Worm (Caenorhabditis elegans): ENCODE results near the gene col-186.

DNA sequence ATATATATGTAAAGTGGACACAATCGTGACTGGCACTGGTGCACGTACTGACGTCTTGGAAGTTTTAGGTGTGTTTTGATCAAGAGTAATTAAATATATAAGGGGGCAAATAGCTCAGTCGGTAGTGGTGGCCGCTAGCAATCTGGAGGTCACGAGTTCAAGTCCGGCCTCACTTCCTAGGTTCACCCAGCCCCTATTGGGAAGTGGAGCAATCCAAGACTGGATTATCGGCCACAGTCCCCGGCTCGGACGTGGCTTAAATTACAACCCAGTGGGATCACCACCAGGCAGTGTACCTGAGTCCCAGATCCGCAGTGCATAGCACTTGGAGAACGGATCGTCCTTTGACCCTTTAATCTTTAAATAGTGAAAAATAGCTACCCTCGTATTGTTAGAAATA lies 45.9 kb downstream of the col-186 start:
- TF ChIP-seq ceh-13 (GFP tag; optimal IDR thresholded peaks at IDR 0.05) (no peak), flt-1 (GFP tag; IDR thresholded peaks at IDR 0.05) (no peak), tbx-37 (GFP tag; conservative IDR thresholded peaks at IDR 0.05) (no peak), ama-1 (optimal IDR thresholded peaks at IDR 0.05) (no peak), aly-1 (tag; optimal IDR thresholded peaks at IDR 0.05) (no peak), tra-4 (tag; optimal IDR thresholded peaks at IDR 0.05) (no peak), scrt-1 (GFP tag; IDR thresholded peaks at IDR 0.05) (no peak), pes-1 (GFP tag; IDR thresholded peaks at IDR 0.05) (no peak), hmg-4 (GFP tag; optimal IDR thresholded peaks at IDR 0.05) (no peak), hmbx-1 (tag; optimal IDR thresholded peaks at IDR 0.05) (no peak), B0310.2 (tag; optimal IDR thresholded peaks at IDR 0.05) (no peak), tbx-11 (GFP tag; IDR thresholded peaks at IDR 0.05) (no peak)
